Fruit fly (Drosophila melanogaster): ENCODE measurements around the gene CG6686.
A peak's percentile ranks its signal among the peaks of the same experiment; 100 is the strongest.

The CG6686 gene

dm6 chr2L:12007331-12007791 is 19.5 kb upstream of the CG6686 start (continued):
- TF ChIP-seq Gug (GFP tag; IDR thresholded peaks at IDR 0.05) (0 out of 4 replicates have a peak, but pooled peaks have one; percentile 15), GATAe (GFP tag; conservative IDR thresholded peaks at IDR 0.05) (no peak), Opbp (GFP tag; IDR thresholded peaks at IDR 0.05; ENCODE audit: partially characterized antibody) (no peak), Hr3 (GFP tag; optimal IDR thresholded peaks at IDR 0.05) (no peak), CkIIα-i1 (GFP tag; IDR thresholded peaks at IDR 0.05) (no peak), Xrp1 (GFP tag; IDR thresholded peaks at IDR 0.05) (no peak), Lim3 (GFP tag; IDR thresholded peaks at IDR 0.05) (no peak), Ets97D (GFP tag; optimal IDR thresholded peaks at IDR 0.05) (peak; percentile 0), CG18262 (tag; optimal IDR thresholded peaks at IDR 0.05) (peak; percentile 90), crc (GFP tag; optimal IDR thresholded peaks at IDR 0.05) (no peak), jigr1 (GFP tag; IDR thresholded peaks at IDR 0.05) (no peak), Hr78 (GFP tag; optimal IDR thresholded peaks at IDR 0.05) (peak in 1 of 2 experiments; percentile 94), CG17186 (GFP tag; optimal IDR thresholded peaks at IDR 0.05) (peak; percentile 87), Neu2 (GFP tag; optimal IDR thresholded peaks at IDR 0.05; ENCODE audit: borderline replicate concordance) (no peak), so (GFP tag; IDR thresholded peaks at IDR 0.05) (no peak), Optix (GFP tag; IDR thresholded peaks at IDR 0.05) (no peak), CG6813 (GFP tag; optimal IDR thresholded peaks at IDR 0.05) (peak; percentile 50), sug (tag; optimal IDR thresholded peaks at IDR 0.05) (peak; percentile 93), wor (GFP tag; IDR thresholded peaks at IDR 0.05) (no peak), CG8281 (tag; optimal IDR thresholded peaks at IDR 0.05) (no peak), Hmx (GFP tag; optimal IDR thresholded peaks at IDR 0.05) (no peak), CG13775 (GFP tag; optimal IDR thresholded peaks at IDR 0.05) (peak; percentile 41), chinmo (GFP tag; IDR thresholded peaks at IDR 0.05; ENCODE audit: partially characterized antibody) (no peak), sc (optimal IDR thresholded peaks at IDR 0.05) (no peak), sc (GFP tag; optimal IDR thresholded peaks at IDR 0.05) (peak; percentile 17), CG10979 (tag; optimal IDR thresholded peaks at IDR 0.05) (peak; percentile 50), tup (GFP tag; optimal IDR thresholded peaks at IDR 0.05) (no peak), Nf-YC (tag; optimal IDR thresholded peaks at IDR 0.05) (peak; percentile 98), CG1529 (GFP tag; optimal IDR thresholded peaks at IDR 0.05) (peak; percentile 50), CG10654 (GFP tag; optimal IDR thresholded peaks at IDR 0.05) (no peak), CG5953 (GFP tag; IDR thresholded peaks at IDR 0.05) (no peak), CG6272 (GFP tag; IDR thresholded peaks at IDR 0.05) (peak; percentile 57; the same call in 1 of the 2 replicates), Lpt (GFP tag; optimal IDR thresholded peaks at IDR 0.05) (no peak), CG7271 (tag; optimal IDR thresholded peaks at IDR 0.05) (no peak), CG12299 (tag; optimal IDR thresholded peaks at IDR 0.05) (no peak), Deaf1 (tag; optimal IDR thresholded peaks at IDR 0.05) (peak; percentile 92), CG4707 (GFP tag; optimal IDR thresholded peaks at IDR 0.05) (peak; percentile 82), CG7372 (GFP tag; IDR thresholded peaks at IDR 0.05) (no peak), nom (GFP tag; optimal IDR thresholded peaks at IDR 0.05) (peak; percentile 95), croc (GFP tag; conservative IDR thresholded peaks at IDR 0.05) (no peak; the same call in 2 of the 3 replicates), dmrt99B (tag; optimal IDR thresholded peaks at IDR 0.05) (peak; percentile 72), crol (GFP tag; IDR thresholded peaks at IDR 0.05) (no peak), Bgb (GFP tag; IDR thresholded peaks at IDR 0.05; ENCODE audit: partially characterized antibody) (no peak), CG12071 (GFP tag; optimal IDR thresholded peaks at IDR 0.05) (peak; percentile 80), mld (GFP tag; IDR thresholded peaks at IDR 0.05; ENCODE audit: partially characterized antibody) (no peak), CG2875 (GFP tag; optimal IDR thresholded peaks at IDR 0.05) (peak; percentile 61), jumu (GFP tag; optimal IDR thresholded peaks at IDR 0.05) (peak; percentile 44), Chrac-16 (GFP tag; optimal IDR thresholded peaks at IDR 0.05) (no peak), gfzf (GFP tag; optimal IDR thresholded peaks at IDR 0.05) (no peak), br (optimal IDR thresholded peaks at IDR 0.05) (no peak), dysf (GFP tag; IDR thresholded peaks at IDR 0.05) (no peak)

Measured in whole organism, embryonic.